Fruit fly (Drosophila melanogaster): ENCODE results near the gene aop.

DNA sequence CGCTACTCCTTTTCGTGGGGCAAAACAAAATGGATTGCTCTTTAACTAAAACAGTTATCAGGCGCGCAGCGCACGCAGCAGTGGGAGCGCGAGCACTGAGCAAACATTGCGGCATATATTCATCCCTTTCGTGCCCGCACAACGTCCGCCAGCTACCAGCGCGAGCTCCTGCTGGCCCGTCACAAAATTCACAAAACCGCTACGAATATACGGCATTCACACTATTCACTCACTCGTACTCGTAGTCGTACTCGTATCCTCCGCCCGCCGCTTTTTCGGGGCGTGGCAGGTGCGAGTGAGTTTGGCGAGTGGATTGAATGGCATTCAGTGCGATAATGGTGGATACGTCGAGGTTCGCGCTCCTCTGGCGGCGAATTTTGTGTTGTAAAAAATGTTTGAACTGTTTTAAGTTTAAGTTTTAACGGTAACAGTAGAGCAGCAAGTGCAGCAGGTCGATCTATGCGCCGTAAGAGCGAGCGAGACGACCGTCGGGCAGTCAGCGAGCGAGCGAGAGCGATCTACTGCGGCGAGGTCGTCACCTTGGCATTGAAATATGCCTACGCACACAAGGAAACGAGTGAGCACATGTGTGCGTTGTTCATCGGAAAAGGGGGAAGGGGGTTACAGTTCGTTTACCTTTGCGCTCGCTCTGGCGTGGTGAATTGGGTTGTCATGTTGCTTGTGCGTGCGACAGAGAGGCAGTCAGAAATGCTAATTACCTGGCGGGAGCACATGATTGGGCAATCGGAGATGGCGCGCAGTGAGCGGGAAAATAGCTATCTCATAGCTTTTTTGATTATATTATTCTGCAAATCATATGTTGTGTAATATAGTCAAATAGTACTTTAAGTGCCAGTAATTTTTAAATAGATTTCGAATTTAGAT is 18.3 kb upstream of the aop start:
- TF ChIP-seq Dfd (GFP tag; optimal IDR thresholded peaks at IDR 0.05) (no peak), OdsH (GFP tag; optimal IDR thresholded peaks at IDR 0.05) (peak; percentile 69), dl (GFP tag; optimal IDR thresholded peaks at IDR 0.05; ENCODE audit: insufficient read depth in 1 of 2, partially characterized antibody in 2 of 2) (peak; percentile 87 to 92), lola (GFP tag; optimal IDR thresholded peaks at IDR 0.05) (no peak), usp (GFP tag; optimal IDR thresholded peaks at IDR 0.05) (no peak), Abd-B (GFP tag; optimal IDR thresholded peaks at IDR 0.05) (no peak), Hr78 (GFP tag; optimal IDR thresholded peaks at IDR 0.05) (no peak), Sp1 (GFP tag; optimal IDR thresholded peaks at IDR 0.05) (peak; percentile 68), Hr83 (GFP tag; optimal IDR thresholded peaks at IDR 0.05; ENCODE audit: poor library complexity, severe bottlenecking) (peak; percentile 93), br (GFP tag; optimal IDR thresholded peaks at IDR 0.05) (peak; percentile 41), psq (GFP tag; optimal IDR thresholded peaks at IDR 0.05) (peak; percentile 71), GATAd (GFP tag; optimal IDR thresholded peaks at IDR 0.05) (no peak)
